Worm (Caenorhabditis elegans) whole organism, early embryonic: ENCODE results near the gene C48D5.3.

ENCODE experiments used
- F13C5.2 ChIP-seq: sonication (generic microtip); optimal IDR thresholded peaks from 2 replicates; lab custom pipeline; 2017; ENCODE audit warnings: mild to moderate bottlenecking, missing genetic modification characterization, inconsistent platforms, missing compliant biosample characterization
- ama-1 ChIP-seq: fragments of 150-350 bp; optimal IDR thresholded peaks from 2 replicates; lab custom pipeline; 2014
- ceh-13 ChIP-seq: fragments of 200-800 bp; sonication (Bioruptor generic); optimal IDR thresholded peaks from 2 replicates; lab custom pipeline; 2018; ENCODE audit warnings: mild to moderate bottlenecking, missing genetic modification characterization, missing compliant biosample characterization
- ceh-36 ChIP-seq: sonication (generic microtip); optimal IDR thresholded peaks from 2 replicates; lab custom pipeline; 2016; ENCODE audit warnings: missing genetic modification characterization, inconsistent platforms, missing compliant biosample characterization
- ets-7 ChIP-seq: sonication (generic microtip); optimal IDR thresholded peaks from 2 replicates; lab custom pipeline; 2016; ENCODE audit warnings: missing genotype, missing genetic modification characterization, missing compliant biosample characterization
- flt-1 ChIP-seq: fragments of 200-800 bp; sonication (Bioruptor generic); IDR thresholded peaks from 2 replicates; pipeline ENCODE4 v1.3.6; 2022; ENCODE audit warnings: missing genetic modification characterization, missing compliant biosample characterization
- hmbx-1 ChIP-seq: sonication (generic microtip); optimal IDR thresholded peaks from 2 replicates; lab custom pipeline; 2016; ENCODE audit warnings: mild to moderate bottlenecking, missing genetic modification characterization, missing compliant biosample characterization
- hmg-4 ChIP-seq: fragments of 200-800 bp; sonication (Bioruptor generic); optimal IDR thresholded peaks from 2 replicates; lab custom pipeline; 2018; ENCODE audit warnings: mild to moderate bottlenecking, missing genetic modification characterization, missing compliant biosample characterization
- pes-1 ChIP-seq: fragments of 200-800 bp; sonication (Bioruptor generic); IDR thresholded peaks from 2 replicates; pipeline ENCODE4 v1.3.6; 2022; ENCODE audit warnings: missing genetic modification reagents, missing genetic modification characterization, missing compliant biosample characterization
- scrt-1 ChIP-seq: fragments of 200-800 bp; sonication (Bioruptor generic); IDR thresholded peaks from 2 replicates; pipeline ENCODE4 v1.3.6; 2022; ENCODE audit warnings: missing genetic modification characterization, missing compliant biosample characterization
- tbx-11 ChIP-seq: fragments of 200-800 bp; sonication (Bioruptor generic); IDR thresholded peaks from 2 replicates; pipeline ENCODE4 v1.3.6; 2022; ENCODE audit warnings: missing genetic modification characterization, missing compliant biosample characterization
- tbx-37 ChIP-seq: fragments of 200-800 bp; sonication (Bioruptor generic); conservative IDR thresholded peaks from 2 replicates; pipeline ENCODE4 v1.3.6; 2022; ENCODE audit warnings: missing genetic modification reagents, missing genetic modification characterization, missing compliant biosample characterization

DNA sequence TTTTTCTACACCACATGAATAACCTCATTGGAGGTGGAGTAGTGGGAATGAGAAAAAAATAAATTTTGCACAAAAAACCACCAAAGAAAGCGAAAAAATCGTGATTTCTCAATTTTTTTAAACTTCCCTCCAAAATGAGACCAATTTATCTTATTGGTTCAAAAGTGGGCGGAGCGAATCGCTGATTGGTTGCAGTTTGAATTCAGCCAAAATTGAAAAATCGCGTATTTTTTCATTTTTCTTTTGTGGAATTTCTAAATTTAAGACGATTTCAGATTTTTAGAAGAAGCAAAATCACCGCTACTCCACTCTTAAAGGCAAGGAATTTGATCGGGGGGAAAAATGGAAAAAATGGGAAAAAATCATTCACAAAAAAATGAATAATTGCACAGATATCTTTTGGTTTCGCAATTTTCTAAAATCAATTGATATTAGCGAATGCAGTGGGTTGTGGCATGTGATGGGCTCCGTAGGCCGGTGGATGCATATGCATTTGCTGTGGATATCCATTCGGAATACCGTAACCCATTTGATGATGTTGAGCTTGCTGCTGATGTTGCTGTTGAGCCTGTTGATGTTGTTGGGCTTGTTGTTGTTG lies 31.4 kb upstream of the C48D5.3 start:
- TF ChIP-seq ama-1 (no peak), tbx-37 (GFP tag; lab: Robert Waterston, UW) (no peak), tbx-11 (GFP tag; lab: Robert Waterston, UW) (no peak), ets-7 (tag; lab: Kevin White, UChicago) (no peak), pes-1 (GFP tag; lab: Robert Waterston, UW) (no peak), ceh-13 (GFP tag; lab: Kevin White, UChicago) (no peak), hmbx-1 (tag; lab: Kevin White, UChicago) (no peak), hmg-4 (GFP tag; lab: Kevin White, UChicago) (no peak), scrt-1 (GFP tag; lab: Robert Waterston, UW) (no peak), F13C5.2 (no peak), flt-1 (GFP tag; lab: Robert Waterston, UW) (no peak), ceh-36 (tag; lab: Kevin White, UChicago) (no peak)
